Fruit fly (Drosophila melanogaster) whole organism, wandering third instar larva: ENCODE results near the gene heca.

Experiments
- Dif ChIP-seq: fragments of 200-275, 200-300 bp; sonication (Bioruptor generic); optimal IDR thresholded peaks from 2 replicates; lab custom pipeline; 2018; ENCODE audit warnings: missing biosample characterization, missing genetic modification characterization; ENCODE audit not compliant: partially characterized antibody
- HLH106 ChIP-seq: fragments of 200-800 bp; optimal IDR thresholded peaks from 3 replicates; lab custom pipeline; 2019; ENCODE audit warnings: missing biosample characterization, mild to moderate bottlenecking, missing genetic modification characterization, moderate library complexity
- Hr78 ChIP-seq: fragments of >200 bp; optimal IDR thresholded peaks from 2 replicates; lab custom pipeline; 2017; ENCODE audit warnings: missing biosample characterization, missing genetic modification characterization
- Rel ChIP-seq, 2 experiments: fragments of 200-800 bp; sonication (Bioruptor generic) in 1 of 2; optimal IDR thresholded peaks; 2 replicates in 1 of 2; 3 replicates in 1 of 2; lab custom pipeline; 2016 to 2019; ENCODE audit warnings: mild to moderate bottlenecking in 2 of 2, missing biosample characterization in 2 of 2, missing genetic modification characterization in 2 of 2, moderate library complexity in 1 of 2
- fru ChIP-seq: fragments of 200-800 bp; sonication (Bioruptor generic); optimal IDR thresholded peaks from 3 replicates; lab custom pipeline; 2016; ENCODE audit warnings: missing biosample characterization, mild to moderate bottlenecking, missing genetic modification characterization

DNA sequence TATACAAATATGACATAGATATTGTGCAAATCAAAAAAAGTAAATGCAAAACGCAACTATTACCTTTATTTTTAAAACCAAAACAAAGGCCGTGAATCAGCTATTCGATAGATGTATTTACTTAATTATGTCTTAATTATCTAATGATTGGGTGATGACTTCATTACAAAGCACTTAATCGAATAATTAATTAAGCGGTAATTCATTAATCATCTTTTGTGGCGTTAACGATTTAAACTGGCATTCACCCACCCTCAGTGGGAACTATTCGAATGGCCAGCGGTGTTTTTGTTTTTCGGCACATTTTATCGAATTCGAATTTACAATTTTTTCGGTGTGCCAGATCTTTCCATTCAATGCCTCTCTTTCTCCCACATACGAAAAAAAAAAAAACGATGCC lies 59.7 kb downstream of the heca start:
- no peak for TF ChIP-seq Rel (GFP tag; optimal IDR thresholded peaks at IDR 0.05; lab: Kevin White, UChicago)
- TF ChIP-seq Rel (tag; optimal IDR thresholded peaks at IDR 0.05; lab: Kevin White, UChicago) = no peak
- no peak for TF ChIP-seq HLH106 (tag; lab: Kevin White, UChicago)
- no peak for TF ChIP-seq fru (GFP tag; lab: Kevin White, UChicago)
- TF ChIP-seq Dif (GFP tag; lab: Kevin White, UChicago) = no peak
- TF ChIP-seq Hr78 (GFP tag; lab: Kevin White, UChicago) = no peak
